Worm (Caenorhabditis elegans): ENCODE measurements around the gene C01B10.7.

C01B10.7 gene

DNA sequence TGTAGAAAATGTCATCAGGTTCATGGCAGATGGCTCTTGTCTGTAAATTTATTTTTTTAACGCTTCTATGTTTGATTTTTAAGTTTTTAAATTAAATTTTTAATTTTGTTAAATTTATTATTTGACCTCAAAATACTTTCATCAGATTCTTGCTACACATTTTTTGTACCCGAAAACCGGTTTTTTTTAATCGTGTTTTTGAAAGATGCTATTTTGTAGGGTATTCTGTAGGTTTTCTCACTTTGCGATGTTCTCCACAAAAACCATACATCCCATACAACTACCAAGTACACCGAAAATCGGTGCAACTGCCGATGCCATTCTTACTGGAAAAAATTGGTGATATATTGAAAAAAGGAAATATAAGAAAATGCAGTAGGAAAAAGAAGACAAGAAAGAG, 32.5 kb upstream of the C01B10.7 start, which contains the start of gene nstp-2 (continued):
- TF ChIP-seq snpc-1.1 (tag; optimal IDR thresholded peaks at IDR 0.05; ENCODE audit: insufficient read depth) = no peak
- no peak for TF ChIP-seq ama-1 (optimal IDR thresholded peaks at IDR 0.05)
- no peak for TF ChIP-seq ama-1 (GFP tag; optimal IDR thresholded peaks at IDR 0.05)
- TF ChIP-seq egrh-3 (GFP tag; IDR thresholded peaks at IDR 0.05) = no peak

DNA sequence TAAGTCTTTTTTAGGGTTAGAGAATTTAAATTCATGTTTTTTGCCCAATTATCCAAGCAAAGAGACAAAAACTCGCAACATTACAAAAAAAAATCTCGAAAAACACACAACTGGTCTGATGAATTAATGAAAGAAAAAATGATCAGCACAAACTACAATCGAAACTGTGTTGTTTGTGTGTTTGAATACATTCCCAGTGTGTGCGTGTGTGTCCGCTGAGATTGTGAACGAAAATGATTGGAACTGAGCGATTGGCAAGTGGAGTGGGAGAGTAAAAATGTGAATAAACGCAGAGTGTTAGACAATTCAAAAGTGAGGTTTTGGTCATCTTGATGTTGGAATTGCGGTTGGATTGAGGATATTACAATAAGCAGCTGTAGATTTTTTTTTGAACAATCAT, 31.8 kb upstream of the C01B10.7 start:
- TF ChIP-seq snpc-1.1 (tag; optimal IDR thresholded peaks at IDR 0.05; ENCODE audit: insufficient read depth) (no peak), cebp-1 (GFP tag; IDR thresholded peaks at IDR 0.05) (no peak), cebp-1 (tag; optimal IDR thresholded peaks at IDR 0.05) (peak; percentile 5)

DNA sequence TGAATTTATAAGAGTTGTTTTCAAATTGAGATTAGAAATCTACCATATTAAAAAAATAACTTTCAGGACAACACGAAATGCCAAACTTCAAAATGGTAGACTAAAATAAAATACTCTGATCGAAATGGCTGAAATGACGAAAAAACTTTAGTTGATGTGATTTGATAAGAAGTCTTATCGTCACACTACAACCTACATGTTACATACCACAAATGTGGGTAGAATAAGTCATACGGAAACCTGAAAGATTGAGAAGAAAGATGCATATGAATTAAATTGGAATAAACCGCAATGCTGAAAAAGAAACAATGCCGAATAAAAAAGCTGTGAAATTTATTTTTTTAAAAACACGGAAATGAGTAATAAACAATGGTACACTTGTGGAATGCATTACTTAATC, 31.3 kb upstream of the C01B10.7 start:
- TF ChIP-seq egrh-3 (GFP tag; IDR thresholded peaks at IDR 0.05) (no peak), dpff-1 (tag; optimal IDR thresholded peaks at IDR 0.05) (no peak), snpc-1.3 (tag; optimal IDR thresholded peaks at IDR 0.05; ENCODE audit: insufficient read depth) (no peak), nhr-80 (tag; optimal IDR thresholded peaks at IDR 0.05) (peak; percentile 6), mcd-1 (GFP tag; IDR thresholded peaks at IDR 0.05) (no peak)

DNA sequence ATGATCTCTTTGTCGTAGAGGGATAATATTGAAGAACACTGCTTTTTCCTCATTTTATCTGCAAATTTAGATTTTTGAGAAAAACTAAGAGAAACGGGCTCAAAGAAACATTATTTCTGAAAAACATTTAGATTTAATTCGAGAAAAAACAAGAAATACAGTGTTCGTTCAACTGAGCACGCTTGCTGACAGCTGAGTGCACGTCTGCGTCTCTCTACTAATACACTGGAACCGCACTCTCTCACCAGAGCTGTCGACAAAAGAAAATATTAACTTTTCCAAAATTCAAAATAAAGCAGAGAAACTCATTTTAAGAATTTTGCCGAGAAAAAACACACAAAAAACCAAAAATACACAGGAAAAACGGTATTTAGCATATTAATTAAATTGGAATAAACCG, 25.1 kb upstream of the C01B10.7 start, which contains the start of gene drh-1:
Gene drh-1, minus strand, starts transcription at position 58 of the 400 bp plus-strand sequence.
- TF ChIP-seq nfya-2 (GFP tag; IDR thresholded peaks at IDR 0.05) (no peak), mcd-1 (GFP tag; IDR thresholded peaks at IDR 0.05) (peak; percentile 51; the same call in 1 of the 2 replicates), nhr-27 (tag; optimal IDR thresholded peaks at IDR 0.05) (no peak), zfh-2 (GFP tag; conservative IDR thresholded peaks at IDR 0.05) (no peak), F39B2.1 (GFP tag; IDR thresholded peaks at IDR 0.05) (no peak), die-1 (tag; optimal IDR thresholded peaks at IDR 0.05) (no peak), T26A5.8 (tag; optimal IDR thresholded peaks at IDR 0.05) (no peak), ztf-6 (GFP tag; IDR thresholded peaks at IDR 0.05) (no peak), ceh-58 (GFP tag; IDR thresholded peaks at IDR 0.05) (no peak), madf-6 (GFP tag; IDR thresholded peaks at IDR 0.05) (peak; percentile 31; the same call in 1 of the 2 replicates), sea-2 (GFP tag; IDR thresholded peaks at IDR 0.05) (no peak), akir-1 (GFP tag; optimal IDR thresholded peaks at IDR 0.05) (no peak), K11D2.4 (GFP tag; IDR thresholded peaks at IDR 0.05) (no peak), madf-10 (tag; optimal IDR thresholded peaks at IDR 0.05) (no peak), B0019.2 (GFP tag; conservative IDR thresholded peaks at IDR 0.05) (no peak), lir-1 (GFP tag; conservative IDR thresholded peaks at IDR 0.05) (no peak), lin-26 (GFP tag; IDR thresholded peaks at IDR 0.05) (no peak), ztf-26 (tag; optimal IDR thresholded peaks at IDR 0.05) (no peak), ets-4 (GFP tag; optimal IDR thresholded peaks at IDR 0.05) (no peak), F57C9.4 (tag; optimal IDR thresholded peaks at IDR 0.05) (no peak), F33H1.4 (GFP tag; IDR thresholded peaks at IDR 0.05) (no peak), dox-1 (GFP tag; IDR thresholded peaks at IDR 0.05) (no peak), efl-1 (GFP tag; optimal IDR thresholded peaks at IDR 0.05) (no peak), hsf-1 (GFP tag; IDR thresholded peaks at IDR 0.05) (peak; percentile 45; the same call in 1 of the 2 replicates), Y95B8A.8 (GFP tag; IDR thresholded peaks at IDR 0.05) (no peak), hmg-1.2 (GFP tag; IDR thresholded peaks at IDR 0.05) (peak; percentile 100), D2030.7 (GFP tag; IDR thresholded peaks at IDR 0.05) (peak; percentile 36; the same call in 1 of the 2 replicates), attf-5 (GFP tag; optimal IDR thresholded peaks at IDR 0.05) (peak; percentile 27), snpc-4 (GFP tag; optimal IDR thresholded peaks at IDR 0.05) (no peak), snpc-4 (tag; optimal IDR thresholded peaks at IDR 0.05) (peak in 3 of 4 experiments; percentile 67 to 82 (median 74)), B0261.1 (tag; optimal IDR thresholded peaks at IDR 0.05) (no peak), Y67H2A.10 (GFP tag; conservative IDR thresholded peaks at IDR 0.05) (no peak), ama-1 (optimal IDR thresholded peaks at IDR 0.05) (no peak), ama-1 (GFP tag; optimal IDR thresholded peaks at IDR 0.05) (no peak), C17E4.6 (GFP tag; IDR thresholded peaks at IDR 0.05) (no peak), F23B12.7 (tag; optimal IDR thresholded peaks at IDR 0.05; ENCODE audit: insufficient read depth) (peak; percentile 16), lsl-1 (GFP tag; optimal IDR thresholded peaks at IDR 0.05) (peak; percentile 32)
